Worm (Caenorhabditis elegans) whole organism, late embryonic: ENCODE measurements around the gene B0334.4.

Source experiments
- C08G9.2 ChIP-seq: sonication (generic microtip); optimal IDR thresholded peaks from 2 replicates; lab custom pipeline; 2016; ENCODE audit warnings: mild to moderate bottlenecking, missing genetic modification characterization, moderate library complexity, missing compliant biosample characterization
- K02D7.2 ChIP-seq: sonication (generic microtip); optimal IDR thresholded peaks from 2 replicates; lab custom pipeline; 2017; ENCODE audit warnings: mild to moderate bottlenecking, missing genetic modification characterization, missing compliant biosample characterization
- ama-1 ChIP-seq: fragments of 150-350 bp; optimal IDR thresholded peaks from 2 replicates; lab custom pipeline; 2014
- ceh-19 ChIP-seq: fragments of 200-800 bp; sonication (Bioruptor generic); optimal IDR thresholded peaks from 2 replicates; lab custom pipeline; 2018; ENCODE audit warnings: mild to moderate bottlenecking, missing genetic modification characterization, missing compliant biosample characterization
- ceh-30 ChIP-seq: fragments of 150-350 bp; optimal IDR thresholded peaks from 2 replicates; lab custom pipeline; 2014; ENCODE audit warnings: missing biosample characterization, missing genetic modification characterization
- ceh-48 ChIP-seq: sonication (generic microtip); optimal IDR thresholded peaks from 2 replicates; lab custom pipeline; 2016; ENCODE audit warnings: missing genetic modification characterization, inconsistent platforms, missing compliant biosample characterization
- gmeb-2 ChIP-seq: sonication (generic microtip); optimal IDR thresholded peaks from 2 replicates; lab custom pipeline; 2016; ENCODE audit warnings: missing genetic modification characterization, inconsistent platforms, missing compliant biosample characterization
- hlh-13 ChIP-seq: fragments of 200-800 bp; sonication (Bioruptor generic); optimal IDR thresholded peaks from 2 replicates; lab custom pipeline; 2018; ENCODE audit warnings: mild to moderate bottlenecking, missing genetic modification characterization, missing compliant biosample characterization
- hlh-8 ChIP-seq: sonication (generic microtip); optimal IDR thresholded peaks from 2 replicates; lab custom pipeline; 2016; ENCODE audit warnings: missing genotype, missing genetic modification characterization, missing compliant biosample characterization
- madf-2 ChIP-seq: sonication (generic microtip); optimal IDR thresholded peaks from 2 replicates; lab custom pipeline; 2017; ENCODE audit warnings: missing genetic modification characterization, missing compliant biosample characterization
- nhr-11 ChIP-seq: fragments of 150-350 bp; optimal IDR thresholded peaks from 2 replicates; lab custom pipeline; 2014; ENCODE audit warnings: missing biosample characterization, missing genetic modification characterization
- pax-1 ChIP-seq: fragments of 150-350 bp; optimal IDR thresholded peaks from 2 replicates; lab custom pipeline; 2014; ENCODE audit warnings: missing biosample characterization, missing genetic modification characterization
- sdc-2 ChIP-seq: sonication (generic microtip); optimal IDR thresholded peaks from 2 replicates; lab custom pipeline; 2016; ENCODE audit warnings: missing genotype, missing genetic modification characterization, missing compliant biosample characterization
- zip-5 ChIP-seq: sonication (generic microtip); optimal IDR thresholded peaks from 2 replicates; lab custom pipeline; 2016; ENCODE audit warnings: missing genetic modification characterization, missing compliant biosample characterization

ce11 chrII:11476410-11476809 lies 19.1 kb upstream of the B0334.4 start, which contains the start of gene W02B12.16:
- TF ChIP-seq zip-5 (tag; lab: Kevin White, UChicago) (no peak), K02D7.2 (tag; lab: Kevin White, UChicago) (no peak), nhr-11 (tag; lab: Kevin White, UChicago) (no peak), ceh-48 (tag; lab: Kevin White, UChicago) (no peak), hlh-8 (tag; lab: Kevin White, UChicago) (no peak), ceh-30 (tag; lab: Kevin White, UChicago) (no peak), ama-1 (lab: Kevin White, UChicago) (no peak), pax-1 (tag; lab: Kevin White, UChicago) (no peak), madf-2 (no peak), gmeb-2 (no peak), ceh-19 (no peak), hlh-13 (GFP tag; lab: Kevin White, UChicago) (no peak), C08G9.2 (no peak), sdc-2 (tag; lab: Kevin White, UChicago) (no peak)
